In the genomic region with DNA sequence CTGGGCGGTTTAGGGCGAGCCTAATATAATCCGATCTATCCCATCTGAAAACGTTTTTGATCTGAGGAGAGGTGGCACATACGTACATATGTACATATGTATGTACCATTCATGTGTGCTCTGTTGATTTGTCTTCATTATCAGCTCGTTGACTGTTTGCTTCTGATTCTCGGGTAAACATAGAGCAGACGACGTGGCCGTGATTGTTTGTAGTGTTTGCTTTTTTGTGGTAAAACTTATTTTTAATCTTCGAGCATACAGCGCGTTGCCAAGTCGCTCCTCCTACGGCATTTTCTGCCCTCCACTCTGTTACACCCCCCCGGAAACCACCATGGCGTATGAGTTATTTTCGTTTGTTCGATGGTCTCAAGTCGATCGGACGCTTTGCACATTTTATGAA, we compare ENCODE assay signal across 5 fruit fly cellular contexts.
A peak's percentile ranks its signal among the peaks of the same experiment; 100 is the strongest.
TF ChIP-seq lines count a peak whose summit lies in the region.

No protein-coding gene starts in this region.

- TF ChIP-seq CTCF in whole organism, embryonic (GFP tag; optimal IDR thresholded peaks at IDR 0.05; lab: Kevin White, UChicago), result peak; percentile 50

TF ChIP-seq in whole organism, adult, 20 proteins besides CTCF, POLR2A, EP300 and RAD21 (continues in another document):
- TF ChIP-seq CG7101 (tag; optimal IDR thresholded peaks at IDR 0.05; lab: Kevin White, UChicago), result peak; percentile 71
- TF ChIP-seq toe (GFP tag; optimal IDR thresholded peaks at IDR 0.05; lab: Kevin White, UChicago), result no peak
- TF ChIP-seq bab1 (GFP tag; optimal IDR thresholded peaks at IDR 0.05; lab: Kevin White, UChicago), result no peak
- TF ChIP-seq CG14711 (tag; optimal IDR thresholded peaks at IDR 0.05; lab: Kevin White, UChicago), result peak; percentile 18
- peak; percentile 39 for TF ChIP-seq kay (GFP tag; lab: Kevin White, UChicago; ENCODE audit: borderline replicate concordance)
- TF ChIP-seq CG11617 (GFP tag; optimal IDR thresholded peaks at IDR 0.05; lab: Kevin White, UChicago), result peak; percentile 40
- TF ChIP-seq CG1620 (GFP tag; optimal IDR thresholded peaks at IDR 0.05; lab: Kevin White, UChicago), result no peak
- TF ChIP-seq tj (GFP tag; optimal IDR thresholded peaks at IDR 0.05; lab: Kevin White, UChicago), result no peak
- TF ChIP-seq ovo (GFP tag; optimal IDR thresholded peaks at IDR 0.05; lab: Kevin White, UChicago), result peak; percentile 49
- TF ChIP-seq Hr96 (GFP tag; optimal IDR thresholded peaks at IDR 0.05; lab: Kevin White, UChicago), result peak; percentile 14
- peak; percentile 38 for TF ChIP-seq pad (GFP tag; optimal IDR thresholded peaks at IDR 0.05; lab: Kevin White, UChicago)
- TF ChIP-seq Mnt (GFP tag; optimal IDR thresholded peaks at IDR 0.05; lab: Kevin White, UChicago), result peak; percentile 50
- peak; percentile 91 for TF ChIP-seq cic (GFP tag; optimal IDR thresholded peaks at IDR 0.05; lab: Kevin White, UChicago)
- TF ChIP-seq Clk (GFP tag; optimal IDR thresholded peaks at IDR 0.05; lab: Kevin White, UChicago), result no peak
- peak; percentile 77 for TF ChIP-seq Crg-1 (GFP tag; optimal IDR thresholded peaks at IDR 0.05; lab: Kevin White, UChicago)
- peak; percentile 62 for TF ChIP-seq CG12768 (GFP tag; optimal IDR thresholded peaks at IDR 0.05; lab: Kevin White, UChicago)
- TF ChIP-seq CG33017 (tag; optimal IDR thresholded peaks at IDR 0.05; lab: Kevin White, UChicago), result peak; percentile 17

TF ChIP-seq in whole organism, embryonic, 481 proteins besides CTCF, POLR2A, EP300 and RAD21 (continues in another document):
- TF ChIP-seq CG18599 (GFP tag; optimal IDR thresholded peaks at IDR 0.05; lab: Kevin White, UChicago), result peak; percentile 94
- peak; percentile 69 for TF ChIP-seq Hand (GFP tag; optimal IDR thresholded peaks at IDR 0.05; lab: Kevin White, UChicago)
- peak; percentile 96 for TF ChIP-seq CG13296 (GFP tag; optimal IDR thresholded peaks at IDR 0.05; lab: Kevin White, UChicago)
- no peak for TF ChIP-seq ro (GFP tag; IDR thresholded peaks at IDR 0.05; lab: Robert Waterston, UW)
- peak; percentile 77 for TF ChIP-seq Bteb2 (GFP tag; optimal IDR thresholded peaks at IDR 0.05; lab: Kevin White, UChicago)
- TF ChIP-seq CG8388 (GFP tag; optimal IDR thresholded peaks at IDR 0.05; lab: Kevin White, UChicago), result peak; percentile 63
- TF ChIP-seq bbx (GFP tag; IDR thresholded peaks at IDR 0.05; lab: Robert Waterston, UW; ENCODE audit: partially characterized antibody), result no peak
- TF ChIP-seq Awh (GFP tag; IDR thresholded peaks at IDR 0.05; lab: Robert Waterston, UW), result peak; percentile 93
- peak; percentile 49 for TF ChIP-seq Sry-δ (GFP tag; optimal IDR thresholded peaks at IDR 0.05; lab: Kevin White, UChicago)
- TF ChIP-seq ken (GFP tag; IDR thresholded peaks at IDR 0.05; lab: Robert Waterston, UW), result peak; percentile 64; the same call in 2 of the 3 replicates
- peak; percentile 58 for TF ChIP-seq ftz-f1 (GFP tag; optimal IDR thresholded peaks at IDR 0.05; lab: Kevin White, UChicago)
- peak; percentile 90 for TF ChIP-seq CG12104 (GFP tag; optimal IDR thresholded peaks at IDR 0.05; lab: Kevin White, UChicago)
- TF ChIP-seq CG12744 (GFP tag; optimal IDR thresholded peaks at IDR 0.05; lab: Kevin White, UChicago), result peak; percentile 90
- peak; percentile 89 for TF ChIP-seq CG4707 (GFP tag; optimal IDR thresholded peaks at IDR 0.05; lab: Kevin White, UChicago)
- peak; percentile 83 for TF ChIP-seq Sox100B (GFP tag; optimal IDR thresholded peaks at IDR 0.05; lab: Kevin White, UChicago)
- peak; percentile 49; the same call in 1 of the 2 replicates for TF ChIP-seq NFAT (GFP tag; IDR thresholded peaks at IDR 0.05; lab: Robert Waterston, UW)
- peak; percentile 73 for TF ChIP-seq CG18011 (GFP tag; optimal IDR thresholded peaks at IDR 0.05; lab: Kevin White, UChicago)

TF ChIP-seq in whole organism, prepupa, 60 proteins besides CTCF, POLR2A, EP300 and RAD21 (continues in another document):
- TF ChIP-seq Eip75B (GFP tag; optimal IDR thresholded peaks at IDR 0.05; lab: Kevin White, UChicago), result no peak
- TF ChIP-seq CG11294 (GFP tag; IDR thresholded peaks at IDR 0.05; lab: Robert Waterston, UW), result peak; percentile 19; the same call in 1 of the 2 replicates
- TF ChIP-seq Sox15 (GFP tag; optimal IDR thresholded peaks at IDR 0.05; lab: Kevin White, UChicago), result no peak
- TF ChIP-seq Sox14 (GFP tag; optimal IDR thresholded peaks at IDR 0.05; lab: Kevin White, UChicago), result no peak
- TF ChIP-seq eg (GFP tag; IDR thresholded peaks at IDR 0.05; lab: Robert Waterston, UW), result 0 out of 3 replicates have a peak, but pooled peaks have one; percentile 29
- peak; percentile 72 for TF ChIP-seq CG9139 (GFP tag; optimal IDR thresholded peaks at IDR 0.05; lab: Kevin White, UChicago)
- TF ChIP-seq Blimp-1 (GFP tag; optimal IDR thresholded peaks at IDR 0.05; lab: Kevin White, UChicago), result no peak
- peak; percentile 59; the same call in 2 of the 3 replicates for TF ChIP-seq CG6163 (GFP tag; IDR thresholded peaks at IDR 0.05; lab: Robert Waterston, UW)
- no peak for TF ChIP-seq Hr38 (GFP tag; optimal IDR thresholded peaks at IDR 0.05; lab: Kevin White, UChicago)
- peak; percentile 20 for TF ChIP-seq Lpt (GFP tag; optimal IDR thresholded peaks at IDR 0.05; lab: Kevin White, UChicago)
- TF ChIP-seq Ets96B (tag; optimal IDR thresholded peaks at IDR 0.05; lab: Kevin White, UChicago), result no peak
- peak; percentile 1 for TF ChIP-seq pdm3 (GFP tag; optimal IDR thresholded peaks at IDR 0.05; lab: Kevin White, UChicago)
- TF ChIP-seq CG32006 (GFP tag; optimal IDR thresholded peaks at IDR 0.05; lab: Kevin White, UChicago), result peak; percentile 22
- peak; percentile 3 to 53 for TF ChIP-seq salr (GFP tag; optimal IDR thresholded peaks at IDR 0.05; lab: Kevin White, UChicago)
- no peak for TF ChIP-seq lz (GFP tag; optimal IDR thresholded peaks at IDR 0.05; lab: Kevin White, UChicago)
- peak; percentile 54 for TF ChIP-seq CG10669 (GFP tag; optimal IDR thresholded peaks at IDR 0.05; lab: Kevin White, UChicago)
- TF ChIP-seq CG11762 (GFP tag; optimal IDR thresholded peaks at IDR 0.05; lab: Kevin White, UChicago; ENCODE audit: insufficient read depth), result peak; percentile 17

TF ChIP-seq in whole organism, pupa, 21 proteins besides CTCF, POLR2A, EP300 and RAD21:
- TF ChIP-seq CG13204 (GFP tag; optimal IDR thresholded peaks at IDR 0.05; lab: Kevin White, UChicago) (peak; percentile 42), rn (GFP tag; IDR thresholded peaks at IDR 0.05; lab: Robert Waterston, UW) (no peak), CG15710 (tag; optimal IDR thresholded peaks at IDR 0.05; lab: Kevin White, UChicago) (peak; percentile 32), Snoo (tag; optimal IDR thresholded peaks at IDR 0.05; lab: Kevin White, UChicago) (no peak), gl (tag; optimal IDR thresholded peaks at IDR 0.05; lab: Kevin White, UChicago) (peak; percentile 72), CG12605 (GFP tag; IDR thresholded peaks at IDR 0.05; lab: Robert Waterston, UW) (peak; percentile 57), CG32121 (GFP tag; IDR thresholded peaks at IDR 0.05; lab: Robert Waterston, UW) (peak; percentile 50), Ets98B (GFP tag; IDR thresholded peaks at IDR 0.05; lab: Robert Waterston, UW) (peak; percentile 52), CG10348 (GFP tag; IDR thresholded peaks at IDR 0.05; lab: Robert Waterston, UW) (no peak), CG14655 (GFP tag; optimal IDR thresholded peaks at IDR 0.05; lab: Kevin White, UChicago) (peak; percentile 43), CG34367 (tag; optimal IDR thresholded peaks at IDR 0.05; lab: Kevin White, UChicago) (peak; percentile 33), CG4496 (GFP tag; IDR thresholded peaks at IDR 0.05; lab: Robert Waterston, UW) (peak; percentile 80), CG8159 (tag; optimal IDR thresholded peaks at IDR 0.05; lab: Kevin White, UChicago) (peak; percentile 27), Pif1B (GFP tag; optimal IDR thresholded peaks at IDR 0.05; lab: Kevin White, UChicago) (peak; percentile 54), fd96Ca (GFP tag; IDR thresholded peaks at IDR 0.05; lab: Robert Waterston, UW) (no peak), Pif1A (GFP tag; optimal IDR thresholded peaks at IDR 0.05; lab: Kevin White, UChicago) (peak; percentile 40), EcR (GFP tag; optimal IDR thresholded peaks at IDR 0.05; lab: Kevin White, UChicago) (peak; percentile 8), D1 (tag; optimal IDR thresholded peaks at IDR 0.05; lab: Kevin White, UChicago) (no peak), CG17806 (tag; optimal IDR thresholded peaks at IDR 0.05; lab: Kevin White, UChicago) (peak; percentile 17)

TF ChIP-seq in whole organism, wandering third instar larva, 38 proteins besides CTCF, POLR2A, EP300 and RAD21:
- TF ChIP-seq ey (GFP tag; optimal IDR thresholded peaks at IDR 0.05; lab: Kevin White, UChicago), result no peak
- TF ChIP-seq GATAd (GFP tag; optimal IDR thresholded peaks at IDR 0.05; lab: Kevin White, UChicago), result no peak
- TF ChIP-seq Abd-B (GFP tag; optimal IDR thresholded peaks at IDR 0.05; lab: Kevin White, UChicago), result no peak
- no peak for TF ChIP-seq Sp1 (GFP tag; optimal IDR thresholded peaks at IDR 0.05; lab: Kevin White, UChicago)
- no peak for TF ChIP-seq sage (GFP tag; optimal IDR thresholded peaks at IDR 0.05; lab: Kevin White, UChicago)
- TF ChIP-seq Hnf4 (GFP tag; optimal IDR thresholded peaks at IDR 0.05; lab: Kevin White, UChicago), result no peak
- no peak for TF ChIP-seq dl (GFP tag; optimal IDR thresholded peaks at IDR 0.05; lab: Kevin White, UChicago; ENCODE audit: insufficient read depth in 1 of 2, partially characterized antibody in 2 of 2)
- no peak for TF ChIP-seq usp (GFP tag; optimal IDR thresholded peaks at IDR 0.05; lab: Kevin White, UChicago)
- no peak for TF ChIP-seq h (GFP tag; optimal IDR thresholded peaks at IDR 0.05; lab: Kevin White, UChicago)
- TF ChIP-seq fru (GFP tag; optimal IDR thresholded peaks at IDR 0.05; lab: Kevin White, UChicago), result no peak
- TF ChIP-seq sv (GFP tag; optimal IDR thresholded peaks at IDR 0.05; lab: Kevin White, UChicago), result peak; percentile 74
- TF ChIP-seq rgr (GFP tag; optimal IDR thresholded peaks at IDR 0.05; lab: Kevin White, UChicago), result peak; percentile 15
- TF ChIP-seq OdsH (GFP tag; optimal IDR thresholded peaks at IDR 0.05; lab: Kevin White, UChicago), result peak; percentile 13
